Worm (Caenorhabditis elegans) whole organism, L2 larva: ENCODE data around the gene gcy-18.

Source experiments
- C34F6.9 ChIP-seq: fragments of 150-350 bp; optimal IDR thresholded peaks from 2 replicates; lab custom pipeline; 2014; ENCODE audit warnings: missing biosample characterization, missing genetic modification characterization
- R02D3.7 ChIP-seq: fragments of 150-350 bp; optimal IDR thresholded peaks from 2 replicates; lab custom pipeline; 2014; ENCODE audit warnings: missing biosample characterization, missing genetic modification characterization
- ZK546.5 ChIP-seq: sonication (generic microtip); optimal IDR thresholded peaks from 2 replicates; lab custom pipeline; 2017; ENCODE audit warnings: missing biosample characterization, missing genetic modification characterization
- alr-1 ChIP-seq: fragments of 150-350 bp; optimal IDR thresholded peaks from 2 replicates; lab custom pipeline; 2014; ENCODE audit warnings: missing biosample characterization, missing genetic modification characterization
- aly-2 ChIP-seq: fragments of 150-350 bp; optimal IDR thresholded peaks from 2 replicates; lab custom pipeline; 2014; ENCODE audit warnings: missing biosample characterization, missing genetic modification characterization
- blmp-1 ChIP-seq: sonication (generic microtip); optimal IDR thresholded peaks from 2 replicates; lab custom pipeline; 2017; ENCODE audit warnings: missing genetic modification characterization, mild to moderate bottlenecking, missing compliant biosample characterization, antibody characterized with exemption, moderate library complexity; ENCODE audit not compliant: insufficient read depth
- ceh-16 ChIP-seq: fragments of 150-350 bp; optimal IDR thresholded peaks from 2 replicates; lab custom pipeline; 2014; ENCODE audit warnings: missing biosample characterization, missing genetic modification characterization
- ceh-82 ChIP-seq: fragments of 150-350 bp; optimal IDR thresholded peaks from 2 replicates; lab custom pipeline; 2014; ENCODE audit warnings: missing biosample characterization, missing genetic modification characterization
- crh-2 ChIP-seq: sonication (generic microtip); optimal IDR thresholded peaks from 2 replicates; lab custom pipeline; 2017; ENCODE audit warnings: missing biosample characterization, missing genetic modification characterization
- dmd-4 ChIP-seq: sonication (generic microtip); optimal IDR thresholded peaks from 2 replicates; lab custom pipeline; 2017; ENCODE audit warnings: missing biosample characterization, missing genetic modification characterization
- egl-27 ChIP-seq: sonication (generic microtip); optimal IDR thresholded peaks from 3 replicates; lab custom pipeline; 2017; ENCODE audit warnings: missing biosample characterization, missing genetic modification reagents, missing genetic modification characterization
- elt-1 ChIP-seq: fragments of 150-350 bp; optimal IDR thresholded peaks from 2 replicates; lab custom pipeline; 2014; ENCODE audit warnings: missing biosample characterization, missing genetic modification characterization
- elt-3 ChIP-seq: sonication (generic microtip); optimal IDR thresholded peaks from 2 replicates; lab custom pipeline; 2017; ENCODE audit warnings: missing biosample characterization, missing genetic modification characterization
- fos-1 ChIP-seq: fragments of 150-350 bp; optimal IDR thresholded peaks from 2 replicates; lab custom pipeline; 2014; ENCODE audit warnings: missing biosample characterization, missing genetic modification characterization
- gmeb-1 ChIP-seq: fragments of 150-350 bp; optimal IDR thresholded peaks from 2 replicates; lab custom pipeline; 2014; ENCODE audit warnings: missing biosample characterization, missing genetic modification characterization
- lin-11 ChIP-seq: fragments of 150-350 bp; sonication (generic microtip); optimal IDR thresholded peaks from 2 replicates; lab custom pipeline; 2014; ENCODE audit warnings: missing biosample characterization, missing genetic modification characterization, inconsistent platforms, mixed read lengths
- lin-13 ChIP-seq: fragments of 150-350 bp; optimal IDR thresholded peaks from 2 replicates; lab custom pipeline; 2014; ENCODE audit warnings: missing biosample characterization, missing genetic modification reagents, missing genetic modification characterization
- lin-39 ChIP-seq: fragments of 150-350 bp; optimal IDR thresholded peaks from 2 replicates; lab custom pipeline; 2014; ENCODE audit warnings: missing biosample characterization, missing genetic modification reagents, missing genetic modification characterization
- lsy-2 ChIP-seq, 2 experiments: fragments of 150-350 bp in 1 of 2; sonication (generic microtip) in 1 of 2; optimal IDR thresholded peaks; 2 replicates each; lab custom pipeline; 2014 to 2017; ENCODE audit warnings: missing biosample characterization in 2 of 2, missing genetic modification characterization in 2 of 2
- mdl-1 ChIP-seq, 2 experiments: fragments of 150-350 bp in 1 of 2; sonication (generic microtip) in 1 of 2; optimal IDR thresholded peaks; 2 replicates each; lab custom pipeline; 2017; ENCODE audit warnings: missing biosample characterization in 2 of 2, missing genetic modification characterization in 2 of 2
- nhr-11 ChIP-seq: fragments of 150-350 bp; optimal IDR thresholded peaks from 2 replicates; lab custom pipeline; 2014; ENCODE audit warnings: missing biosample characterization, missing genetic modification characterization
- nhr-12 ChIP-seq: fragments of 150-350 bp; optimal IDR thresholded peaks from 2 replicates; lab custom pipeline; 2014; ENCODE audit warnings: missing biosample characterization, missing genetic modification characterization
- nhr-129 ChIP-seq: fragments of 150-350 bp; optimal IDR thresholded peaks from 2 replicates; lab custom pipeline; 2014; ENCODE audit warnings: missing biosample characterization, missing genetic modification characterization
- nhr-237 ChIP-seq: fragments of 150-350 bp; optimal IDR thresholded peaks from 2 replicates; lab custom pipeline; 2014; ENCODE audit warnings: missing biosample characterization, missing genetic modification characterization
- nhr-25 ChIP-seq: fragments of 150-350 bp; sonication (generic microtip); optimal IDR thresholded peaks from 3 replicates; lab custom pipeline; 2014; ENCODE audit warnings: missing biosample characterization, missing genetic modification characterization
- nhr-77 ChIP-seq: fragments of 150-350 bp; optimal IDR thresholded peaks from 2 replicates; lab custom pipeline; 2014; ENCODE audit warnings: missing biosample characterization, missing genetic modification characterization
- skn-1 ChIP-seq: sonication (generic microtip); optimal IDR thresholded peaks from 2 replicates; lab custom pipeline; 2017; ENCODE audit warnings: missing biosample characterization, missing genetic modification characterization
- sma-3 ChIP-seq: sonication (generic microtip); optimal IDR thresholded peaks from 2 replicates; lab custom pipeline; 2016; ENCODE audit warnings: missing genetic modification reagents, missing genetic modification characterization, missing compliant biosample characterization
- sma-9 ChIP-seq, 2 experiments: fragments of 150-350 bp in 1 of 2; sonication (generic microtip) in 1 of 2; optimal IDR thresholded peaks; 2 replicates each; lab custom pipeline; 2014 to 2016; ENCODE audit warnings: missing genetic modification characterization in 2 of 2, mild to moderate bottlenecking in 1 of 2, missing biosample characterization in 1 of 2, missing compliant biosample characterization in 1 of 2, missing genetic modification reagents in 1 of 2, moderate library complexity in 1 of 2
- unc-39 ChIP-seq: fragments of 150-350 bp; optimal IDR thresholded peaks from 2 replicates; lab custom pipeline; 2014; ENCODE audit warnings: missing biosample characterization, missing genetic modification characterization
- unc-55 ChIP-seq: fragments of 150-350 bp; sonication (generic microtip); optimal IDR thresholded peaks from 3 replicates; lab custom pipeline; 2014; ENCODE audit warnings: missing biosample characterization, missing genetic modification reagents, missing genetic modification characterization
- unc-62 ChIP-seq: fragments of 150-350 bp; optimal IDR thresholded peaks from 2 replicates; lab custom pipeline; 2014; ENCODE audit warnings: missing biosample characterization, missing genetic modification reagents, missing genetic modification characterization
- zag-1 ChIP-seq: fragments of 150-350 bp; optimal IDR thresholded peaks from 2 replicates; lab custom pipeline; 2014; ENCODE audit warnings: missing biosample characterization, missing genetic modification characterization
- ztf-1 ChIP-seq: fragments of 200-800 bp; sonication (Bioruptor generic); conservative IDR thresholded peaks from 2 replicates; pipeline ENCODE4 v1.3.6; 2022; ENCODE audit warnings: missing genetic modification characterization, missing compliant biosample characterization
- ztf-11 ChIP-seq: sonication (generic microtip); optimal IDR thresholded peaks from 2 replicates; lab custom pipeline; 2017; ENCODE audit warnings: missing biosample characterization, missing genetic modification characterization

The gcy-18 gene

DNA sequence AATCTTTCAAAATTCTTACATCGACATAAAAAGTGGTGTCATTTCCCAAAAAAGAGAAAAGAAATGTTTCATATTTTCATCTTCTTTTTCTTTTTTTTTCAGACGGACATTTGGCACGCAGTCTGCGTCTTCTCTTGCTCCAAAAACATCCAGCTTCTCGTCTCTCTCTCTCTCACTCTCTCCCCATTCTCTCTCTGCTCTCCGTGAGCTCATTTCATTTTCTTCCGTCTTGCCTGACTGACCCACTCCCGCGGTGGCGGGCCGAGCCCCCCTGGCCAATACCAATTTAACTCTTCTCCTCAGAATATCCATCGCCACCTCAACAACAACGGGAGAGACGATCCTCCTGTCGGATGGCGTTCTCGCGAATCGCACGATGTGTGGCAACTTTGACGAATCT is 14.3 kb upstream of the gcy-18 start, which contains the start of gene txt-19 (continued):
- TF ChIP-seq elt-3 (tag; lab: Kevin White, UChicago) (no peak), nhr-237 (no peak), unc-39 (tag; lab: Kevin White, UChicago) (no peak)

ce11 chrIV:12849030-12849560 is 10.8 kb upstream of the gcy-18 start, which contains the start of gene srf-3:
Gene srf-3 (plus strand): TSS chrIV:12849510.
- peak; percentile 24 for TF ChIP-seq unc-55 (GFP tag; lab: Kevin White, UChicago)
- peak; percentile 63 for TF ChIP-seq crh-2 (tag; lab: Kevin White, UChicago)
- no peak for TF ChIP-seq sma-9 (GFP tag; optimal IDR thresholded peaks at IDR 0.05; lab: Kevin White, UChicago)
- TF ChIP-seq sma-9 (tag; optimal IDR thresholded peaks at IDR 0.05; lab: Kevin White, UChicago) = no peak
- no peak for TF ChIP-seq lin-39 (tag; lab: Kevin White, UChicago)
- TF ChIP-seq lin-13 = no peak
- no peak for TF ChIP-seq skn-1
- no peak for TF ChIP-seq unc-62 (GFP tag; lab: Kevin White, UChicago)
- TF ChIP-seq nhr-11 (tag; lab: Kevin White, UChicago) = no peak
- peak in 1 of 2 experiments; percentile 2 for TF ChIP-seq lsy-2 (tag; optimal IDR thresholded peaks at IDR 0.05; lab: Kevin White, UChicago)
- no peak for TF ChIP-seq alr-1 (tag; lab: Kevin White, UChicago)
- TF ChIP-seq elt-1 = no peak
- TF ChIP-seq C34F6.9 = peak; percentile 34
- TF ChIP-seq egl-27 (tag; lab: Kevin White, UChicago) = no peak
- TF ChIP-seq ztf-11 (tag; lab: Kevin White, UChicago) = no peak
- no peak for TF ChIP-seq lin-11 (tag; lab: Kevin White, UChicago)
- TF ChIP-seq nhr-25 (tag; lab: Kevin White, UChicago) = peak; percentile 20

DNA sequence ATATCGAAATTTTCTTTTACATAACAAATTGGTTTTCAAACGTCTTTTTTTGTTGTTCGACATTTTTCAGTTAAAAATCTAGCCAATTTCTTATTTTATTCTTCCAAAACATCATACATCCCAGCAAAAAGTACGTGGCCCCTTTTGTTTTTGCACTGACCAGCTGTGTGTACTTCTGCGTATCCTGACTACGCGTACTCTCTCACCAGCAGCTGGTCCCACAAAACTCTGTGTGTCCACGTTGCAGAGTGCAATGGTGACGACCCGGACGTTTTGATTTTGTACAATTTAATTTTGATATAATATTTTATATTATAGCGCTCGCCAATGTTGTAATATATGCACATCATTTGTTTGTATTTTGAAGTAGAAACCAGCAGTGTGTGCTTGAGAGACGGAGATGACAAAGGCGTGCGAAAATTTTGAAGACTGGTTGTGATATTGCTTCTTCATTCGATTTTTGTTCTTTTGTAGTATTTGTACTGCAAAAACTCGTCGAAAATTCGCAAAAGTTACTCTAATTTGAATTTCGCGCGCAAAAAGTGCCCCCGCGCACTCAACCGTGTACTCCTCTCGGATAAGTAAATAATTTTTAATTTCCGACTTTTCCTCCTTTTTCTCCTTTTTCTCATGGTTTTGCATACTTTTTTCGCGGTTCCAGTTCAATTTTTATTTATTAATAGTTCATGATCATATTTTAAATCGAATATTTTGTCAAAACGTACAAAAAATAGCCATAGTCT is 5.4 kb upstream of the gcy-18 start:
- TF ChIP-seq ceh-16 = no peak
- no peak for TF ChIP-seq egl-27 (tag; lab: Kevin White, UChicago)
- TF ChIP-seq gmeb-1 (tag; lab: Kevin White, UChicago) = peak; percentile 5
- peak; percentile 5 for TF ChIP-seq C34F6.9

- no peak for TF ChIP-seq sma-3 (GFP tag; lab: Kevin White, UChicago)
- no peak for TF ChIP-seq ZK546.5
- no peak for TF ChIP-seq mdl-1 (tag; optimal IDR thresholded peaks at IDR 0.05; lab: Kevin White, UChicago)
- TF ChIP-seq R02D3.7 (tag; lab: Kevin White, UChicago) = no peak
- TF ChIP-seq blmp-1 (tag; lab: Kevin White, UChicago) = no peak
- no peak for TF ChIP-seq zag-1
- no peak for TF ChIP-seq nhr-77
- TF ChIP-seq elt-1 = no peak
- no peak for TF ChIP-seq lin-13
These were observed 4.6 kb upstream of the gcy-18 start, which contains the start of gene nstp-5 for ce11 chrIV:12855248-12855647. Gene nstp-5 (plus strand): TSS chrIV:12855548.

DNA sequence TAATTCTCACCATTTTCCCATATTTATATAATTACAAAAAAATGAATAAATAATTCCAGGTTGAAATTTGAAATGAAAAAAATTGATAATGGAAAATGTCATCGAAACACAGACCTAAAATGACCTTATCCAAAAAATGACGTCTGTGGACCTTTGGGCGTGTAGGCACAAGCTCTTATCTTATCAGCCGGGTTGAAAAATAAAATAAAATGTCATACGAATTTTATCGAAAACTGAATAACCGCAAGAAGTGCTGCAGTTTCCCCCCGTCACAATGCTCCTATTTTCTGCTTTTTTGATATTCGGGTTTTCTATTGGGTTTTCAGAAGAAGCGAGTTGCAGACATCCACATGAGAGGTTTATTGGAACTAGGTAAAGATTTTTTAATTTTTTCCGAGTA is 6.0 kb downstream of the gcy-18 start, which contains the start of gene clec-186:
Gene clec-186, plus strand, starts transcription at position 226 of the 400 bp plus-strand sequence.
- TF ChIP-seq elt-1 (no peak), ceh-82 (tag; lab: Kevin White, UChicago) (no peak), nhr-129 (tag; lab: Kevin White, UChicago) (no peak), R02D3.7 (tag; lab: Kevin White, UChicago) (no peak), crh-2 (tag; lab: Kevin White, UChicago) (peak; percentile 21), fos-1 (peak; percentile 91), aly-2 (tag; lab: Kevin White, UChicago) (no peak), elt-3 (tag; lab: Kevin White, UChicago) (no peak), mdl-1 (tag; optimal IDR thresholded peaks at IDR 0.05; lab: Kevin White, UChicago) (no peak), sma-9 (GFP tag; optimal IDR thresholded peaks at IDR 0.05; lab: Kevin White, UChicago) (peak; percentile 54), sma-9 (tag; optimal IDR thresholded peaks at IDR 0.05; lab: Kevin White, UChicago) (no peak), unc-39 (tag; lab: Kevin White, UChicago) (no peak), unc-55 (GFP tag; lab: Kevin White, UChicago) (no peak), nhr-12 (tag; lab: Kevin White, UChicago) (no peak), ztf-11 (tag; lab: Kevin White, UChicago) (no peak), dmd-4 (tag; lab: Kevin White, UChicago) (no peak), gmeb-1 (tag; lab: Kevin White, UChicago) (no peak), ztf-1 (no peak), ceh-16 (no peak)
